Fruit fly (Drosophila melanogaster) whole organism, pupa: ENCODE data around the gene Oatp30B.

Experiments used
- CG10348 ChIP-seq: fragments of 200-800 bp; sonication (Bioruptor generic); IDR thresholded peaks from 2 replicates; pipeline ENCODE4 v1.3.6; 2022; ENCODE audit warnings: missing biosample characterization, missing genetic modification characterization
- CG12605 ChIP-seq: fragments of 200-800 bp; sonication (Bioruptor generic); IDR thresholded peaks from 2 replicates; pipeline ENCODE4 v1.3.6; 2022; ENCODE audit warnings: missing biosample characterization, missing genetic modification characterization
- CG13204 ChIP-seq: fragments of 200-800 bp; sonication (Bioruptor generic); optimal IDR thresholded peaks from 2 replicates; lab custom pipeline; 2018; ENCODE audit warnings: missing biosample characterization, mild to moderate bottlenecking, missing genetic modification characterization, moderate library complexity
- CG14655 ChIP-seq: fragments of 200-800 bp; sonication (Bioruptor generic); optimal IDR thresholded peaks from 3 replicates; lab custom pipeline; 2017; ENCODE audit warnings: mild to moderate bottlenecking, missing biosample characterization, missing genetic modification reagents, missing genetic modification characterization
- CG15710 ChIP-seq: fragments of 200-800 bp; sonication (Bioruptor generic); optimal IDR thresholded peaks from 2 replicates; lab custom pipeline; 2018; ENCODE audit warnings: missing biosample characterization, mild to moderate bottlenecking, missing genetic modification characterization, moderate library complexity
- CG17806 ChIP-seq: fragments of 200-800 bp; sonication (Bioruptor generic); optimal IDR thresholded peaks from 2 replicates; lab custom pipeline; 2018; ENCODE audit warnings: missing biosample characterization, mild to moderate bottlenecking, missing genetic modification characterization, moderate library complexity
- CG32121 ChIP-seq: fragments of 200-800 bp; sonication (Bioruptor generic); IDR thresholded peaks from 2 replicates; pipeline ENCODE4 v1.3.6; 2022; ENCODE audit warnings: missing biosample characterization, missing genetic modification characterization
- CG34367 ChIP-seq: fragments of 200-800 bp; sonication (Bioruptor generic); optimal IDR thresholded peaks from 2 replicates; lab custom pipeline; 2018; ENCODE audit warnings: missing biosample characterization, mild to moderate bottlenecking, missing genetic modification characterization
- CG4496 ChIP-seq: fragments of 200-800 bp; sonication (Bioruptor generic); IDR thresholded peaks from 3 replicates; pipeline ENCODE4 v1.3.6; 2022; ENCODE audit warnings: missing biosample characterization, missing genetic modification characterization
- CG8159 ChIP-seq: fragments of 200-800 bp; sonication (Bioruptor generic); optimal IDR thresholded peaks from 3 replicates; lab custom pipeline; 2018; ENCODE audit warnings: missing biosample characterization, mild to moderate bottlenecking, missing genetic modification characterization, moderate library complexity
- CG8301 ChIP-seq: fragments of 200-800 bp; sonication (Bioruptor generic); optimal IDR thresholded peaks from 2 replicates; lab custom pipeline; 2018; ENCODE audit warnings: missing biosample characterization, mild to moderate bottlenecking, missing genetic modification characterization
- CG9948 ChIP-seq: fragments of 200-800 bp; sonication (Bioruptor generic); optimal IDR thresholded peaks from 2 replicates; lab custom pipeline; 2018; ENCODE audit warnings: missing biosample characterization, mild to moderate bottlenecking, missing genetic modification characterization, moderate library complexity
- D1 ChIP-seq: fragments of 200-800 bp; sonication (Bioruptor generic); optimal IDR thresholded peaks from 2 replicates; lab custom pipeline; 2018; ENCODE audit warnings: missing biosample characterization, mild to moderate bottlenecking, missing genetic modification characterization, moderate library complexity
- EcR ChIP-seq: fragments of 200-800 bp; sonication (Bioruptor generic); optimal IDR thresholded peaks from 3 replicates; lab custom pipeline; 2019; ENCODE audit warnings: missing biosample characterization, missing genetic modification characterization, mild to moderate bottlenecking, moderate library complexity, missing genetic modification reagents
- Ets98B ChIP-seq: fragments of 200-800 bp; sonication (Bioruptor generic); IDR thresholded peaks from 2 replicates; pipeline ENCODE4 v1.3.6; 2022; ENCODE audit warnings: missing biosample characterization, missing genetic modification characterization
- Pif1A ChIP-seq: fragments of 200-800 bp; sonication (Bioruptor generic); optimal IDR thresholded peaks from 3 replicates; lab custom pipeline; 2016; ENCODE audit warnings: missing biosample characterization, missing genetic modification characterization
- Pif1B ChIP-seq: fragments of 200-800 bp; sonication (Bioruptor generic); optimal IDR thresholded peaks from 3 replicates; lab custom pipeline; 2016; ENCODE audit warnings: missing biosample characterization, missing genetic modification characterization
- Snoo ChIP-seq: fragments of 200-800 bp; sonication (Bioruptor generic); optimal IDR thresholded peaks from 3 replicates; lab custom pipeline; 2017; ENCODE audit warnings: missing biosample characterization, mild to moderate bottlenecking, missing genetic modification characterization, inconsistent platforms
- fd96Ca ChIP-seq: fragments of 200-800 bp; sonication (Bioruptor generic); IDR thresholded peaks from 3 replicates; pipeline ENCODE4 v1.3.6; 2022; ENCODE audit warnings: missing biosample characterization, missing genetic modification characterization
- gl ChIP-seq: fragments of 200-800 bp; sonication (Bioruptor generic); optimal IDR thresholded peaks from 2 replicates; lab custom pipeline; 2018; ENCODE audit warnings: missing biosample characterization, mild to moderate bottlenecking, missing genetic modification characterization
- rn ChIP-seq: fragments of 200-800 bp; sonication (Bioruptor generic); IDR thresholded peaks from 2 replicates; pipeline ENCODE4 v1.3.6; 2022; ENCODE audit warnings: missing biosample characterization, missing genetic modification characterization

Oatp30B gene

DNA sequence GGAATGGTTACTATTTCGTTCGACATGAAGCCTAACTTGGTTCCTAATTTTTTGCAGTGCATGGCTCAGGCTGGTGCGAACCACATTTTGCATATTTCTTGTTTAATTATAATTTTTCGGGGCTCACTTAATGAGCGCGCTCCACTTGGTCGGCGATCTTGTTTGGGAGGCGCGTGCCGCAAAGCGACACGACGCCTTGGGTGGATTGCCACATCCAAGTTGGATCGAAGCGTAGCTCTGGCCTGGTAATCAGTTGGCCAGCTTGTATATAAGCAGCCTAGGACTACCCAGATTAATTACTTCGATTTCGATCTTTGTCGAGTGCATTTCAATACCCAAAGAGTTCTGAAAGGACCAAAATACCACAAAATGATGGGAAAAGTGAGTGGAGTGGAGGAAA, 21.6 kb downstream of the Oatp30B start, which contains the start of gene Cpr30B:
Gene Cpr30B, plus strand, starts transcription at position 301 of the 400 bp plus-strand sequence.
- TF ChIP-seq gl (tag; lab: Kevin White, UChicago) (no peak), CG17806 (tag; lab: Kevin White, UChicago) (no peak), CG10348 (GFP tag; lab: Robert Waterston, UW) (no peak), EcR (GFP tag; lab: Kevin White, UChicago) (no peak), rn (GFP tag; lab: Robert Waterston, UW) (no peak), CG34367 (tag; lab: Kevin White, UChicago) (no peak), CG4496 (GFP tag; lab: Robert Waterston, UW) (no peak)
- TF ChIP-seq, all 21 proteins: peak for 0

DNA sequence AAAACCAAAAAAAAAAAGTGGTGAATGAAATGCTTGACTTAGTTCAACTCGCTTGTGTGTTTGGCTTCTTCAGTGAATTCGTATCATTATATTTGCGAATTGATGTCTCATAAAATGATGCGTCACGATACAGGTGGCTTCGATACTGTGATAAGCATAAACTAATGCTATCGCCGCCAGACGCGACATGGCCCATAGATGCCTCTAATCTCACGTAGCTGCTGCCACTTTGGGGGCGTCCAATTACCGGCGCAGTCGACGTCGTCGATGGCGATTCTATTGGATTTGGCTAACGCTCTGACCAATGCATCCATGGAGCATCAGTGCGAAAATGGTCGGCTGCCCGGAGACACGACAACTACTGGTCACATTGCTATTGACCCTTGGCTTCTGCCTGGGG, 22.9 kb downstream of the Oatp30B start, which contains the start of gene CG13113:
Gene CG13113, plus strand, starts transcription at position 301 of the 400 bp plus-strand sequence.
- TF ChIP-seq CG8159: no peak
- no peak for TF ChIP-seq Snoo (tag; lab: Kevin White, UChicago)
- TF ChIP-seq CG14655 (GFP tag; lab: Kevin White, UChicago): no peak
- TF ChIP-seq CG34367 (tag; lab: Kevin White, UChicago): no peak
- TF ChIP-seq rn (GFP tag; lab: Robert Waterston, UW): no peak
- no peak for TF ChIP-seq gl (tag; lab: Kevin White, UChicago)
- TF ChIP-seq D1: no peak
- TF ChIP-seq Ets98B: no peak
- no peak for TF ChIP-seq EcR (GFP tag; lab: Kevin White, UChicago)
- TF ChIP-seq CG13204 (GFP tag; lab: Kevin White, UChicago): no peak
- TF ChIP-seq CG10348 (GFP tag; lab: Robert Waterston, UW): no peak

DNA sequence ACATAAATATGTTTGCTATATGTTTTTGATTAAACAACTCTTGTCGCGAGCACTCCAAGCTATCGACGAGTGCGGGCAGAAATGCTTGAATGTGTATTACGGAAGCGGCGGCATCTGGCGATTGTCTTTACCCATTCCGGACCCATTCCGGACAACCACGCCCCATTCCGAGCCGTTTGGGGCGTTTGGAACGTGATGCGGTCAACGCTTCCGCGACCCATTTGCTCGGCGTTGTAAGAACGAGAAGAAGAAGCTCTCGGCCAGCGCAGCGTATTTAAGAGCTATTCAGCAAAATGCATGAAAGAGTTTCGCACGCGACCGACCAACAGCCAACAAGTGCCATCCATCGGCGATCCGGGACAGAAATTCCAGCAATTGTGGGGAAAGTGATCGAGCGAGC, 24.5 kb downstream of the Oatp30B start, which contains the start of gene CG13114:
Gene CG13114, plus strand, starts transcription at position 301 of the 400 bp plus-strand sequence.
- TF ChIP-seq fd96Ca (no peak), CG15710 (tag; lab: Kevin White, UChicago) (no peak), CG10348 (GFP tag; lab: Robert Waterston, UW) (no peak), CG12605 (GFP tag; lab: Robert Waterston, UW) (no peak), EcR (GFP tag; lab: Kevin White, UChicago) (no peak), rn (GFP tag; lab: Robert Waterston, UW) (no peak), CG32121 (GFP tag; lab: Robert Waterston, UW) (no peak), Pif1A (no peak), CG8301 (no peak), CG14655 (GFP tag; lab: Kevin White, UChicago) (no peak), Pif1B (no peak), CG17806 (tag; lab: Kevin White, UChicago) (no peak), CG13204 (GFP tag; lab: Kevin White, UChicago) (no peak), CG4496 (GFP tag; lab: Robert Waterston, UW) (no peak)

DNA sequence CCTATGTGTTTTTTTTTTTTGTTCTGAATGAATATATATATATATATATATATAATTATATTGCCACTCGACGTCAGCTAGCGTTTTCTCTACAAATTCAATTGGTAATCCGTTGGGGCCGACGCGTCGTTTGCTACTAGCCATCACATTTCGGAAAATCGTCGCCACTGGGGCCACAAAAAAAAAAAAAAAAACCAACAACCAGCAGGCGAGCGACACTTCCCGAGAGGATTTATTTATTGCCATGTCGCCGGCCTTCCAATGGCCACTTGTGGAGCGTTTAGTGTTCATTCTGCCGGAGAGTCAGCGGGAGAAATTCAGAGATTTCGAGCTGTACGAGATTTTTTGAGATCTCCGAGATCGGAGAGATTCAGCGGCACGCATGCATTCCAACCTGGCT, 29.9 kb downstream of the Oatp30B start:
- TF ChIP-seq Snoo (tag; lab: Kevin White, UChicago) (no peak), CG32121 (GFP tag; lab: Robert Waterston, UW) (peak; percentile 64), Ets98B (peak; percentile 86)

DNA sequence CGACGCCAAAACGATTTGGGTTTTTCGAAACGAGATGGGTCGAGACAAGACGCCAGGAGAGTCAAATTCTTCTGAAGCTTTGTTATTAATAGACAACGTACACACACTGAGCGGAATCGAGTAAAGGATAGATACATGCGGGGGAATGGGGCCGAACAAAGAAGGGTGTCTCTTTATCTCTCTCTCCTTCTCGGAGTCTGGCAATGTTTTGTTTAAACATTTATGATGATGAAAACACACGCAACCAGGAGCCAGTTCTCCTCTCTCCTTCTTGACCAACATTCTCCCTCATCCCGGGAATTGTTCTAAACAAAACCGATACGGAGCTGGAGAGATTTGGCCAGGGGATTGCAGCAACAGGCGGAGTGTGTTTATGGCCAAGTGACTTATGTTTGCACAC, 36.8 kb downstream of the Oatp30B start:
- TF ChIP-seq CG15710 (tag; lab: Kevin White, UChicago) (no peak), CG34367 (tag; lab: Kevin White, UChicago) (no peak), Pif1B (no peak), CG9948 (tag; lab: Kevin White, UChicago) (no peak), Ets98B (no peak), CG8159 (no peak)

DNA sequence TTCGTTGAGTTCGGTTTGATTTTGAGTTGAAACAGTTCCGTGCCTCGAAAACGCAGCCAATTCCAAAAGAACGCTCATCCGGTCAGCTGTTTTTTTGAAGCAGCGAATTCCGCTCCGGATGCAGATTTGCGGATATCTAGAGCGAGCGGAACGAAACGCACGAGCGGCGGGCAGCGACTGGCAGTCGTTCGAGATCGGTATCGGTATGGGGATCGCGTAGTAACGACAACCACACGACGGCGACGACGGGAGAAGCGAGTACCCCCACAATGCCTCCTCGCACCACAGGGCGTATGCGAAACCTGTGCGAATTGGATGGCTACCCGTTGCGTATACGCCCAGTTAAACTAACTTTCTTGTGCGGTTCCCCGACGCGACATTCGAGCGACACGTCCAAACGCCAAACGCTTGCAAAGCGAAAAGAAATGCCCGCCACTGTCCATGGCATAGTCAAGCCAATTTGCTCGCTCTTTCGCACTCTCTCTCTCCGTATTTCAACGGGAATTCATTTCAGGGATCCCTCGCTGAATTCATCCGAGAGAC, 39.1 kb downstream of the Oatp30B start:
- TF ChIP-seq fd96Ca (peak; percentile 63; the same call in 1 of the 3 replicates), Ets98B (peak; percentile 59; the same call in 1 of the 2 replicates), CG4496 (GFP tag; lab: Robert Waterston, UW) (peak; percentile 46; the same call in 2 of the 3 replicates), gl (tag; lab: Kevin White, UChicago) (no peak), CG32121 (GFP tag; lab: Robert Waterston, UW) (peak; percentile 77), Snoo (tag; lab: Kevin White, UChicago) (no peak)

DNA sequence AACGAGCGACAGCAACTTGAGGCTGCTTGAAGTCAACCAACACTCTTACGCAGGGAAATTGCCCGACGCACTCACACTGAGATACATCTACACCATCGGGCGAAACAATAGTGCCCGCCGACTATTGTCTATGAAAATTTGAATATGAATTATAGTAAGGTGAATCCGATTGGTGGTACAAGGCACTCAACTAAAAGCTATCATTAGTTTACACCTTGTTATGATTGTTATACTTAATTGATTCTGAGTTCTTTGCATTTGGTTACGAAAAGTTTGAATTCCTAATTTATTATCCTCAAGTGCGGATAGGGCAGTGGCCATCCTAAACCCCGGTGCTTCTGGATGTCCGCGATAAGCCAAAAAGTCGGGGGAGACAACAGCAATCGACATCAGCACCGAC, 41.7 kb downstream of the Oatp30B start:
- TF ChIP-seq CG8159: peak; percentile 8
- TF ChIP-seq CG8301: no peak

DNA sequence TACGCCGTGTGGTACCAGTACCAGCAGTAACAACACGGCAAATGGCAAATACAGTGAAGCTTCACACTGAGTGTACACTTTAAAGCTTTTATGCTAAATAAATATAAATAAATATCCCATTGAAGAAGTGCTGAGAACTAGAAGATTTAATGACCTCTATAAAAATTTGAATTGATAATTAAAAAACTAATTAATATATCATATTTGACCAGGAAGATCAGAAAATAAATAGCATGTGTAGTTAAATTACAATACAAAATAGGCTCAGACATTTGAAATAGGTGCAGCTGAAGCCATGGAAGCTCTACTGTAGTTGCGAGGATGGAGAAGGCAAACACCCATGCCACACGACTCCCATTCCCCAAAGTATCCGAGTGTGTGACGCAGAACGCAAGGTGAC, 43.5 kb downstream of the Oatp30B start:
- peak; percentile 70 for TF ChIP-seq CG32121 (GFP tag; lab: Robert Waterston, UW)
- TF ChIP-seq CG10348 (GFP tag; lab: Robert Waterston, UW): peak; percentile 30; the same call in 1 of the 2 replicates
- peak; percentile 48 for TF ChIP-seq CG9948 (tag; lab: Kevin White, UChicago)
- no peak for TF ChIP-seq CG12605 (GFP tag; lab: Robert Waterston, UW)
- TF ChIP-seq CG8159: peak; percentile 41
- TF ChIP-seq rn (GFP tag; lab: Robert Waterston, UW): no peak
- peak; percentile 40 for TF ChIP-seq Pif1A
- peak; percentile 55 for TF ChIP-seq Ets98B
- peak; percentile 53; the same call in 1 of the 3 replicates for TF ChIP-seq fd96Ca
- peak; percentile 85 for TF ChIP-seq CG14655 (GFP tag; lab: Kevin White, UChicago)
- peak; percentile 44 for TF ChIP-seq CG15710 (tag; lab: Kevin White, UChicago)
- TF ChIP-seq CG8301: peak; percentile 76
- TF ChIP-seq CG4496 (GFP tag; lab: Robert Waterston, UW): peak; percentile 60; the same call in 2 of the 3 replicates
- no peak for TF ChIP-seq CG17806 (tag; lab: Kevin White, UChicago)
- TF ChIP-seq, all 21 proteins: peak for 11
